Worm (Caenorhabditis elegans) whole organism, L4 larva: ENCODE measurements around the gene sdz-28.

Experiments
- F26F4.8 ChIP-seq: fragments of 200-800 bp; sonication (Bioruptor generic); conservative IDR thresholded peaks from 2 replicates; pipeline ENCODE4 v1.3.6; 2022; ENCODE audit warnings: missing genetic modification characterization, missing compliant biosample characterization
- F37D6.2 ChIP-seq: sonication (generic microtip); optimal IDR thresholded peaks from 2 replicates; lab custom pipeline; 2016; ENCODE audit warnings: mild to moderate bottlenecking, missing genetic modification characterization, missing compliant biosample characterization
- T26A8.4 ChIP-seq: fragments of 200-800 bp; sonication (Bioruptor generic); IDR thresholded peaks from 2 replicates; pipeline ENCODE4 v1.3.6; 2022; ENCODE audit warnings: missing genetic modification characterization, missing compliant biosample characterization
- Y105C5A.15 ChIP-seq: fragments of 200-800 bp; sonication (Bioruptor generic); IDR thresholded peaks from 2 replicates; pipeline ENCODE4 v1.3.6; 2022; ENCODE audit warnings: missing genetic modification characterization, missing compliant biosample characterization
- ZK546.5 ChIP-seq, 2 experiments: sonication (generic microtip); optimal IDR thresholded peaks; 2 replicates each; lab custom pipeline; 2017; ENCODE audit warnings: missing biosample characterization in 2 of 2, missing genetic modification characterization in 2 of 2
- aha-1 ChIP-seq: fragments of 150-350 bp; peaks from one replicate; lab custom pipeline; 2014; ENCODE audit warnings: missing biosample characterization, missing genetic modification characterization
- aly-2 ChIP-seq: sonication (generic microtip); optimal IDR thresholded peaks from 2 replicates; lab custom pipeline; 2018; ENCODE audit warnings: missing biosample characterization, missing genetic modification characterization
- ama-1 ChIP-seq: fragments of 150-350 bp; optimal IDR thresholded peaks from 2 replicates; lab custom pipeline; 2014; ENCODE audit warnings: inconsistent platforms, mixed read lengths
- ceh-20 ChIP-seq: fragments of 200-800 bp; sonication (Bioruptor generic); IDR thresholded peaks from 2 replicates; pipeline ENCODE4 v1.3.6; 2022; ENCODE audit warnings: missing genetic modification reagents, missing genetic modification characterization, missing compliant biosample characterization
- ceh-28 ChIP-seq: fragments of 150-350 bp; optimal IDR thresholded peaks from 2 replicates; lab custom pipeline; 2014; ENCODE audit warnings: missing biosample characterization, missing genetic modification reagents, missing genetic modification characterization
- ceh-32 ChIP-seq: sonication (generic microtip); optimal IDR thresholded peaks from 2 replicates; lab custom pipeline; 2016; ENCODE audit warnings: mild to moderate bottlenecking, missing genetic modification characterization, missing compliant biosample characterization; ENCODE audit not compliant: poor library complexity
- ceh-44 ChIP-seq: fragments of 200-800 bp; sonication (Bioruptor generic); IDR thresholded peaks from 2 replicates; pipeline ENCODE4 v1.3.6; 2022; ENCODE audit warnings: missing genetic modification reagents, missing genetic modification characterization, missing compliant biosample characterization
- daf-16 ChIP-seq, 3 experiments: sonication (generic microtip); optimal IDR thresholded peaks; 2 replicates each; lab custom pipeline; 2016 to 2017; ENCODE audit warnings: missing genetic modification characterization in 3 of 3, missing genetic modification reagents in 3 of 3, mild to moderate bottlenecking in 2 of 3, missing compliant biosample characterization in 2 of 3, missing biosample characterization in 1 of 3, moderate library complexity in 1 of 3
- daf-19 ChIP-seq: fragments of 200-800 bp; sonication (Bioruptor generic); conservative IDR thresholded peaks from 2 replicates; pipeline ENCODE4 v1.3.6; 2022; ENCODE audit warnings: missing genetic modification characterization, missing compliant biosample characterization
- dmd-6 ChIP-seq: fragments of 200-800 bp; sonication (Bioruptor generic); IDR thresholded peaks from 2 replicates; pipeline ENCODE4 v1.3.6; 2022; ENCODE audit warnings: missing genetic modification reagents, missing genetic modification characterization, missing compliant biosample characterization
- dpl-1 ChIP-seq: fragments of 150-350 bp; optimal IDR thresholded peaks from 2 replicates; lab custom pipeline; 2014; ENCODE audit warnings: missing biosample characterization, missing genetic modification reagents, missing genetic modification characterization
- dve-1 ChIP-seq: sonication (generic microtip); optimal IDR thresholded peaks from 2 replicates; lab custom pipeline; 2017; ENCODE audit warnings: antibody characterized with exemption, mild to moderate bottlenecking, missing genetic modification characterization, missing compliant biosample characterization; ENCODE audit not compliant: insufficient read depth
- egl-43 ChIP-seq: fragments of 200-800 bp; sonication (Bioruptor generic); IDR thresholded peaks from 2 replicates; pipeline ENCODE4 v1.3.6; 2022; ENCODE audit warnings: missing genetic modification reagents, missing genetic modification characterization, missing compliant biosample characterization
- hlh-11 ChIP-seq: fragments of 200-800 bp; sonication (Bioruptor generic); optimal IDR thresholded peaks from 2 replicates; lab custom pipeline; 2018; ENCODE audit warnings: mild to moderate bottlenecking, missing genetic modification characterization, missing compliant biosample characterization
- hlh-30 ChIP-seq: sonication (generic microtip); optimal IDR thresholded peaks from 2 replicates; lab custom pipeline; 2017; ENCODE audit warnings: antibody characterized with exemption, mild to moderate bottlenecking, missing genetic modification characterization, missing compliant biosample characterization; ENCODE audit not compliant: insufficient read depth
- jun-1 ChIP-seq: fragments of 150-350 bp; optimal IDR thresholded peaks from 2 replicates; lab custom pipeline; 2014; ENCODE audit warnings: missing biosample characterization, missing genetic modification reagents, missing genetic modification characterization
- lin-1 ChIP-seq: fragments of 200-800 bp; sonication (Bioruptor generic); IDR thresholded peaks from 2 replicates; pipeline ENCODE4 v1.3.6; 2022; ENCODE audit warnings: missing genetic modification reagents, missing genetic modification characterization, missing compliant biosample characterization
- lin-13 ChIP-seq: fragments of 150-350 bp; optimal IDR thresholded peaks from 2 replicates; lab custom pipeline; 2014; ENCODE audit warnings: missing biosample characterization, missing genetic modification reagents, missing genetic modification characterization
- lin-38 ChIP-seq: fragments of 200-800 bp; sonication (Bioruptor generic); IDR thresholded peaks from 2 replicates; pipeline ENCODE4 v1.3.6; 2022; ENCODE audit warnings: missing genetic modification reagents, missing genetic modification characterization, missing compliant biosample characterization
- lsy-2 ChIP-seq, 2 experiments: fragments of 150-350 bp in 1 of 2; sonication (generic microtip) in 1 of 2; optimal IDR thresholded peaks; 2 replicates each; lab custom pipeline; 2014 to 2017; ENCODE audit warnings: missing biosample characterization in 2 of 2, missing genetic modification characterization in 2 of 2
- mdl-1 ChIP-seq, 2 experiments: fragments of 150-350 bp in 1 of 2; sonication (generic microtip) in 1 of 2; optimal IDR thresholded peaks; 2 replicates each; lab custom pipeline; 2014 to 2017; ENCODE audit warnings: missing biosample characterization in 2 of 2, missing genetic modification characterization in 2 of 2
- mep-1 ChIP-seq: fragments of 150-350 bp; sonication (generic microtip); optimal IDR thresholded peaks from 3 replicates; lab custom pipeline; 2014; ENCODE audit warnings: missing biosample characterization, missing genetic modification characterization
- mes-2 ChIP-seq: sonication (generic microtip); optimal IDR thresholded peaks from 2 replicates; lab custom pipeline; 2016; ENCODE audit warnings: missing genotype, mild to moderate bottlenecking, missing genetic modification characterization, missing compliant biosample characterization; ENCODE audit not compliant: poor library complexity, severe bottlenecking
- nhr-102 ChIP-seq: sonication (generic microtip); optimal IDR thresholded peaks from 2 replicates; lab custom pipeline; 2016; ENCODE audit warnings: mild to moderate bottlenecking, missing genetic modification characterization, moderate library complexity, missing compliant biosample characterization
- nhr-11 ChIP-seq: fragments of 150-350 bp; optimal IDR thresholded peaks from 2 replicates; lab custom pipeline; 2014; ENCODE audit warnings: missing biosample characterization, missing genetic modification characterization
- nhr-28 ChIP-seq: fragments of 150-350 bp; optimal IDR thresholded peaks from 2 replicates; lab custom pipeline; 2014; ENCODE audit warnings: missing biosample characterization, missing genetic modification characterization
- nhr-76 ChIP-seq: fragments of 150-350 bp; optimal IDR thresholded peaks from 2 replicates; lab custom pipeline; 2014; ENCODE audit warnings: missing biosample characterization, missing genetic modification characterization
- php-3 ChIP-seq: fragments of 200-800 bp; sonication (Bioruptor generic); IDR thresholded peaks from 2 replicates; pipeline ENCODE4 v1.3.6; 2022; ENCODE audit warnings: missing genetic modification reagents, missing genetic modification characterization, missing compliant biosample characterization
- pqm-1 ChIP-seq: sonication (generic microtip); optimal IDR thresholded peaks from 2 replicates; lab custom pipeline; 2017; ENCODE audit warnings: missing biosample characterization, missing genetic modification characterization
- sdz-12 ChIP-seq: fragments of 200-800 bp; sonication (Bioruptor generic); optimal IDR thresholded peaks from 2 replicates; lab custom pipeline; 2018; ENCODE audit warnings: mild to moderate bottlenecking, missing genetic modification characterization, missing compliant biosample characterization
- skn-1 ChIP-seq: fragments of 150-350 bp; optimal IDR thresholded peaks from 2 replicates; lab custom pipeline; 2014; ENCODE audit warnings: missing biosample characterization, missing genetic modification characterization
- spr-3 ChIP-seq: fragments of 200-800 bp; sonication (Bioruptor generic); optimal IDR thresholded peaks from 2 replicates; lab custom pipeline; 2018; ENCODE audit warnings: mild to moderate bottlenecking, missing genetic modification characterization, missing compliant biosample characterization
- unc-130 ChIP-seq: sonication (generic microtip); optimal IDR thresholded peaks from 2 replicates; lab custom pipeline; 2016; ENCODE audit warnings: missing genetic modification reagents, missing genetic modification characterization, missing compliant biosample characterization
- unc-62 ChIP-seq, 3 experiments: fragments of 150-350 bp in 1 of 3; sonication (generic microtip); optimal IDR thresholded peaks in 2 of 3; peaks in 1 of 3; 1 replicate in 1 of 3; 2 replicates in 2 of 3; lab custom pipeline; 2014 to 2017; ENCODE audit warnings: missing biosample characterization in 3 of 3, missing genetic modification characterization in 3 of 3, missing genetic modification reagents in 3 of 3, missing genotype in 1 of 3
- vab-7 ChIP-seq: fragments of 200-800 bp; sonication (Bioruptor generic); IDR thresholded peaks from 2 replicates; pipeline ENCODE4 v1.3.6; 2022; ENCODE audit warnings: missing genetic modification reagents, missing genetic modification characterization, missing compliant biosample characterization
- zfp-2 ChIP-seq: sonication (generic microtip); optimal IDR thresholded peaks from 2 replicates; lab custom pipeline; 2016; ENCODE audit warnings: mild to moderate bottlenecking, missing genetic modification characterization, missing compliant biosample characterization
- ztf-7 ChIP-seq: fragments of 150-350 bp; optimal IDR thresholded peaks from 2 replicates; lab custom pipeline; 2014; ENCODE audit warnings: missing biosample characterization, missing genetic modification characterization

sdz-28 gene

ce11 chrII:2093456-2093926 lies 37.4 kb upstream of the sdz-28 start, which contains the start of gene fbxb-37:
Gene fbxb-37, minus strand, starts transcription at chrII:2093876.
- TF ChIP-seq dmd-6 (no peak), unc-62 (GFP tag; optimal IDR thresholded peaks at IDR 0.05 in 1 of 2; lab: Kevin White, UChicago) (peak in 1 of 2 experiments; percentile 92), unc-62 (tag; optimal IDR thresholded peaks at IDR 0.05; lab: Kevin White, UChicago) (no peak)
- TF ChIP-seq, all 104 proteins: peak for 1

ce11 chrII:2094924-2095650 lies 35.8 kb upstream of the sdz-28 start, which contains the start of gene T16A1.2:
Gene T16A1.2, plus strand, starts transcription at chrII:2095600.
- TF ChIP-seq T26A8.4 (GFP tag; lab: Robert Waterston, UW) (no peak), ztf-7 (tag; lab: Kevin White, UChicago) (no peak), ceh-20 (no peak), lsy-2 (tag; optimal IDR thresholded peaks at IDR 0.05; lab: Kevin White, UChicago) (no peak), dve-1 (no peak), spr-3 (no peak), egl-43 (GFP tag; lab: Robert Waterston, UW) (no peak), lin-13 (GFP tag; lab: Kevin White, UChicago) (no peak), vab-7 (GFP tag; lab: Robert Waterston, UW) (no peak)

- TF ChIP-seq pqm-1 (tag; lab: Kevin White, UChicago) (peak; percentile 52), ZK546.5 (tag; optimal IDR thresholded peaks at IDR 0.05; lab: Kevin White, UChicago) (no peak), nhr-11 (tag; lab: Kevin White, UChicago) (no peak), skn-1 (tag; lab: Kevin White, UChicago) (no peak), F26F4.8 (GFP tag; lab: Robert Waterston, UW) (no peak), nhr-102 (tag; lab: Kevin White, UChicago) (no peak), ceh-44 (GFP tag; lab: Robert Waterston, UW) (no peak), aly-2 (no peak), dmd-6 (peak; percentile 9; the same call in 1 of the 2 replicates), egl-43 (GFP tag; lab: Robert Waterston, UW) (no peak), F37D6.2 (tag; lab: Kevin White, UChicago) (no peak), aha-1 (tag; lab: Kevin White, UChicago) (peak; percentile 57), jun-1 (tag; lab: Kevin White, UChicago) (no peak), mes-2 (tag; lab: Kevin White, UChicago) (no peak), Y105C5A.15 (GFP tag; lab: Robert Waterston, UW) (no peak), mdl-1 (tag; optimal IDR thresholded peaks at IDR 0.05; lab: Kevin White, UChicago) (no peak), lin-38 (no peak), zfp-2 (tag; lab: Kevin White, UChicago) (no peak), hlh-30 (tag; lab: Kevin White, UChicago) (no peak), unc-62 (GFP tag; optimal IDR thresholded peaks at IDR 0.05 in 1 of 2; lab: Kevin White, UChicago) (peak in 1 of 2 experiments; percentile 62), unc-62 (tag; optimal IDR thresholded peaks at IDR 0.05; lab: Kevin White, UChicago) (no peak), ceh-28 (tag; lab: Kevin White, UChicago) (no peak), daf-19 (GFP tag; lab: Robert Waterston, UW) (no peak), unc-130 (GFP tag; lab: Kevin White, UChicago) (no peak), lsy-2 (tag; optimal IDR thresholded peaks at IDR 0.05; lab: Kevin White, UChicago) (no peak), ama-1 (lab: Kevin White, UChicago) (no peak), dpl-1 (GFP tag; lab: Kevin White, UChicago) (no peak), sdz-12 (no peak), mep-1 (tag; lab: Kevin White, UChicago) (no peak), lin-1 (no peak), hlh-11 (tag; lab: Kevin White, UChicago) (no peak), php-3 (GFP tag; lab: Robert Waterston, UW) (no peak), nhr-76 (tag; lab: Kevin White, UChicago) (no peak), ceh-32 (tag; lab: Kevin White, UChicago) (no peak), nhr-28 (tag; lab: Kevin White, UChicago) (peak; percentile 31), daf-16 (GFP tag; optimal IDR thresholded peaks at IDR 0.05; lab: Kevin White, UChicago) (no peak), daf-16 (tag; optimal IDR thresholded peaks at IDR 0.05; lab: Kevin White, UChicago) (peak; percentile 63)
Observed at ce11 chrII:2099139-2099976, 31.5 kb upstream of the sdz-28 start, which contains the start of gene math-42. Gene math-42, plus strand, starts transcription at chrII:2099926.
